Fruit fly (Drosophila melanogaster): ENCODE measurements around the gene Mzt1.

- TF ChIP-seq Myc (optimal IDR thresholded peaks at IDR 0.05) (no peak), h (optimal IDR thresholded peaks at IDR 0.05) (no peak), Sin3A (optimal IDR thresholded peaks at IDR 0.05) (no peak)
These were observed 42.3 kb downstream of the Mzt1 start for dm6 chr3L:2431340-2431739.

Data from Kc167 (cell line).